Worm (Caenorhabditis elegans) whole organism, early embryonic: ENCODE measurements around the gene srz-18.

Experiments
- aly-1 ChIP-seq: sonication (generic microtip); optimal IDR thresholded peaks from 2 replicates; lab custom pipeline; 2016; ENCODE audit warnings: missing genetic modification characterization, missing compliant biosample characterization
- ama-1 ChIP-seq: fragments of 150-350 bp; optimal IDR thresholded peaks from 2 replicates; lab custom pipeline; 2014
- ceh-36 ChIP-seq: sonication (generic microtip); optimal IDR thresholded peaks from 2 replicates; lab custom pipeline; 2016; ENCODE audit warnings: missing genetic modification characterization, inconsistent platforms, missing compliant biosample characterization
- ets-7 ChIP-seq: sonication (generic microtip); optimal IDR thresholded peaks from 2 replicates; lab custom pipeline; 2016; ENCODE audit warnings: missing genotype, missing genetic modification characterization, missing compliant biosample characterization
- flt-1 ChIP-seq: fragments of 200-800 bp; sonication (Bioruptor generic); IDR thresholded peaks from 2 replicates; pipeline ENCODE4 v1.3.6; 2022; ENCODE audit warnings: missing genetic modification characterization, missing compliant biosample characterization
- hmbx-1 ChIP-seq: sonication (generic microtip); optimal IDR thresholded peaks from 2 replicates; lab custom pipeline; 2016; ENCODE audit warnings: mild to moderate bottlenecking, missing genetic modification characterization, missing compliant biosample characterization
- pes-1 ChIP-seq: fragments of 200-800 bp; sonication (Bioruptor generic); IDR thresholded peaks from 2 replicates; pipeline ENCODE4 v1.3.6; 2022; ENCODE audit warnings: missing genetic modification reagents, missing genetic modification characterization, missing compliant biosample characterization
- scrt-1 ChIP-seq: fragments of 200-800 bp; sonication (Bioruptor generic); IDR thresholded peaks from 2 replicates; pipeline ENCODE4 v1.3.6; 2022; ENCODE audit warnings: missing genetic modification characterization, missing compliant biosample characterization
- sea-1 ChIP-seq: fragments of 200-800 bp; sonication (Bioruptor generic); conservative IDR thresholded peaks from 2 replicates; pipeline ENCODE4 v1.3.6; 2022; ENCODE audit warnings: missing genetic modification characterization, missing compliant biosample characterization
- tbx-11 ChIP-seq: fragments of 200-800 bp; sonication (Bioruptor generic); IDR thresholded peaks from 2 replicates; pipeline ENCODE4 v1.3.6; 2022; ENCODE audit warnings: missing genetic modification characterization, missing compliant biosample characterization
- tbx-37 ChIP-seq: fragments of 200-800 bp; sonication (Bioruptor generic); conservative IDR thresholded peaks from 2 replicates; pipeline ENCODE4 v1.3.6; 2022; ENCODE audit warnings: missing genetic modification reagents, missing genetic modification characterization, missing compliant biosample characterization
- tra-4 ChIP-seq: sonication (generic microtip); optimal IDR thresholded peaks from 2 replicates; lab custom pipeline; 2017; ENCODE audit warnings: missing genetic modification characterization, missing compliant biosample characterization

ce11 chrV:20595653-20596052 is 30.9 kb upstream of the srz-18 start, which contains the start of gene F26F2.11:
- TF ChIP-seq ama-1 (lab: Kevin White, UChicago) (no peak), hmbx-1 (tag; lab: Kevin White, UChicago) (no peak), ceh-36 (no peak), pes-1 (GFP tag; lab: Robert Waterston, UW) (no peak), tbx-11 (no peak), sea-1 (GFP tag; lab: Robert Waterston, UW) (no peak), tra-4 (no peak), flt-1 (GFP tag; lab: Robert Waterston, UW) (no peak), aly-1 (tag; lab: Kevin White, UChicago) (no peak), ets-7 (no peak), tbx-37 (GFP tag; lab: Robert Waterston, UW) (no peak), scrt-1 (GFP tag; lab: Robert Waterston, UW) (no peak)
